Worm (Caenorhabditis elegans) whole organism, late embryonic: ENCODE measurements around the gene F38E1.6.

Source experiments
- C08G9.2 ChIP-seq: sonication (generic microtip); optimal IDR thresholded peaks from 2 replicates; lab custom pipeline; 2016; ENCODE audit warnings: mild to moderate bottlenecking, missing genetic modification characterization, moderate library complexity, missing compliant biosample characterization
- F13H6.1 ChIP-seq: sonication (generic microtip); optimal IDR thresholded peaks from 2 replicates; lab custom pipeline; 2016; ENCODE audit warnings: missing genetic modification characterization, missing compliant biosample characterization
- ceh-30 ChIP-seq: fragments of 150-350 bp; optimal IDR thresholded peaks from 2 replicates; lab custom pipeline; 2014; ENCODE audit warnings: missing biosample characterization, missing genetic modification characterization
- ceh-6 ChIP-seq: fragments of 200-800 bp; sonication (Bioruptor generic); optimal IDR thresholded peaks from 2 replicates; lab custom pipeline; 2018; ENCODE audit warnings: mild to moderate bottlenecking, missing genetic modification characterization, missing compliant biosample characterization
- eyg-1 ChIP-seq: sonication (generic microtip); optimal IDR thresholded peaks from 2 replicates; lab custom pipeline; 2016; ENCODE audit warnings: missing genotype, missing genetic modification characterization, missing compliant biosample characterization
- fkh-10 ChIP-seq: fragments of 150-350 bp; optimal IDR thresholded peaks from 2 replicates; lab custom pipeline; 2014; ENCODE audit warnings: missing biosample characterization, missing genetic modification reagents, missing genetic modification characterization
- gmeb-2 ChIP-seq: sonication (generic microtip); optimal IDR thresholded peaks from 2 replicates; lab custom pipeline; 2016; ENCODE audit warnings: missing genetic modification characterization, inconsistent platforms, missing compliant biosample characterization
- lin-11 ChIP-seq: fragments of 200-800 bp; sonication (Bioruptor generic); optimal IDR thresholded peaks from 2 replicates; lab custom pipeline; 2018; ENCODE audit warnings: mild to moderate bottlenecking, missing genetic modification characterization, missing compliant biosample characterization
- npax-4 ChIP-seq: sonication (generic microtip); optimal IDR thresholded peaks from 2 replicates; lab custom pipeline; 2016; ENCODE audit warnings: missing genetic modification characterization, missing compliant biosample characterization
- pha-2 ChIP-seq: sonication (generic microtip); optimal IDR thresholded peaks from 2 replicates; lab custom pipeline; 2017; ENCODE audit warnings: mild to moderate bottlenecking, missing genetic modification characterization, missing compliant biosample characterization
- pros-1 ChIP-seq: fragments of 150-350 bp; optimal IDR thresholded peaks from 2 replicates; lab custom pipeline; 2014; ENCODE audit warnings: missing biosample characterization, missing genetic modification reagents, missing genetic modification characterization
- ref-2 ChIP-seq: sonication (generic microtip); optimal IDR thresholded peaks from 2 replicates; lab custom pipeline; 2016; ENCODE audit warnings: missing genetic modification characterization, missing compliant biosample characterization
- syd-9 ChIP-seq: sonication (generic microtip); optimal IDR thresholded peaks from 2 replicates; lab custom pipeline; 2016; ENCODE audit warnings: mild to moderate bottlenecking, missing genetic modification characterization, moderate library complexity, missing compliant biosample characterization
- ztf-16 ChIP-seq: sonication (generic microtip); optimal IDR thresholded peaks from 2 replicates; lab custom pipeline; 2017; ENCODE audit warnings: missing genetic modification characterization, missing compliant biosample characterization

The F38E1.6 gene

DNA sequence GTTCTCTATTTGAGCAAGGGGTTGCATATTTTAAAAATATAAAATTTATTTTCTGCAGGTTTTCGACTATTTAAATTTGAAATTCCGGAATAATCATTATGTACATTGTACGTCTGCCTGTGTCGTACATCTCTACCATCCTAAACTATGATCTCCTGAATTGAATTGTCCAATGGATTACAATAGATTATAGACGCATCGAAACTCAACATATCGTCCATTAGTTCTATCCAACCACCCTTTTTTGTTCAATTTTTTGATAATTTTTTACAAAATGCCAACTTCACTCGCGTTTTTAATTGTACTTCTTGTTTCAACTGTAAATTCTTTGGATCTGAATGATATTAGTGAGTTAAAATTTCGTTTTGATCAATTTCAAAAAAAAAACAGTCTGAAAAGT is 50.5 kb downstream of the F38E1.6 start, which contains the start of gene F52E1.2:
F52E1.2 (plus strand) TSS at position 190 of the 400 bp plus-strand sequence.
- TF ChIP-seq npax-4 (tag; lab: Kevin White, UChicago) (no peak), C08G9.2 (no peak), lin-11 (tag; lab: Kevin White, UChicago) (no peak), fkh-10 (no peak), ceh-30 (no peak), ref-2 (tag; lab: Kevin White, UChicago) (no peak), syd-9 (no peak), pha-2 (tag; lab: Kevin White, UChicago) (no peak), F13H6.1 (tag; lab: Kevin White, UChicago) (no peak), pros-1 (no peak), ceh-6 (GFP tag; lab: Kevin White, UChicago) (no peak), eyg-1 (no peak), ztf-16 (tag; lab: Kevin White, UChicago) (no peak), gmeb-2 (tag; lab: Kevin White, UChicago) (no peak)
